Fruit fly (Drosophila melanogaster) whole organism, embryonic: ENCODE data around the gene EloB.

Experiments
- CG2129 ChIP-seq: fragments of 200-800 bp; sonication (Bioruptor generic); IDR thresholded peaks from 2 replicates; pipeline ENCODE4 v1.3.6; 2022; ENCODE audit warnings: missing biosample characterization, missing genetic modification characterization; ENCODE audit not compliant: partially characterized antibody
- CG8281 ChIP-seq: fragments of 200-800 bp; sonication (Bioruptor generic); optimal IDR thresholded peaks from 2 replicates; lab custom pipeline; 2018; ENCODE audit warnings: missing biosample characterization, mild to moderate bottlenecking, missing genetic modification characterization, moderate library complexity
- Six4 ChIP-seq: fragments of 200-800 bp; sonication (Bioruptor generic); optimal IDR thresholded peaks from 2 replicates; lab custom pipeline; 2016; ENCODE audit warnings: missing biosample characterization, missing genetic modification characterization
- ase ChIP-seq: fragments of 200-800 bp; sonication (Bioruptor generic); IDR thresholded peaks from 3 replicates; pipeline ENCODE4 v1.3.6; 2022; ENCODE audit warnings: missing biosample characterization, missing genetic modification characterization
- ash1 ChIP-seq: fragments of 200-800 bp; sonication (Bioruptor generic); optimal IDR thresholded peaks from 2 replicates; lab custom pipeline; 2018; ENCODE audit warnings: missing biosample characterization, mild to moderate bottlenecking, missing genetic modification characterization
- ato ChIP-seq: fragments of 200-800 bp; sonication (Bioruptor generic); IDR thresholded peaks from 2 replicates; pipeline ENCODE4 v1.3.6; 2022; ENCODE audit warnings: missing biosample characterization, missing genetic modification characterization; ENCODE audit not compliant: partially characterized antibody
- esg ChIP-seq: fragments of 200-800 bp; sonication (Bioruptor generic); conservative IDR thresholded peaks from 2 replicates; pipeline ENCODE4 v1.3.6; 2022; ENCODE audit warnings: missing biosample characterization, missing genetic modification characterization
- fru ChIP-seq: fragments of >200 bp; optimal IDR thresholded peaks from 2 replicates; lab custom pipeline; 2017
- h ChIP-seq: fragments of >200 bp; optimal IDR thresholded peaks from 2 replicates; lab custom pipeline; 2017
- twi ChIP-seq: fragments of 200-800 bp; optimal IDR thresholded peaks from 2 replicates; lab custom pipeline; 2019; ENCODE audit warnings: missing biosample characterization, mild to moderate bottlenecking, missing genetic modification characterization, moderate library complexity

DNA sequence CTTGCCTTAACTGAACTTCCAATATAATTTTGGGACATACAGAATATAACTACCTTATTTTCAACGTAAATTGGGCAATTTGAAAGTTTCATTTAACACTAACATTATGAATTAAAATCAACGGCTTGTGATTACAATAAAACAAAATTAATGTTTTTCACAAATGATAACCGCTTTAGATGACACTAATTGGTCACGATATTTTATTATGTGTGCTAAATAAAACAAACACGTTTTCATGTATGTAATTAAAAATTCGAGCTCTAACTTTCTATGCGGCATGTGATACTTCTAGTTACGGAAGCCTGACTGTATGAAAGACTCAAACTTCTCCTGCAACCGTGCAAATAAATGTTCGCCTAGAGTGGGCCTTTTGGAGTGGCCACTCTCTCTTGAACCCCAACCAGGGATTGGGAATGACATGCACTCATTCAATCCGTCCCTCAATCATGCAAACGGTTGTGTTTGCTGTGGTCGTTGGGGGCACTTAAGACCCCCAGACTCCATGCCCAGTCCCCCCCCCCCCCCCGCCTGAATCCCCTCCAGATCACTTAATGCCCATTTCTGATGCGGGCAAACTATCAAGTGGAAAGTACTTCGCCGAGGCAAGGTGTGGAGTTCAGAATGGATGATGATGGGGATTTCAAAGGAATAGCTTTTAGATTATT is 15.6 kb upstream of the EloB start:
- TF ChIP-seq h (lab: Kevin White, UChicago) (no peak), Six4 (no peak), ash1 (GFP tag; lab: Kevin White, UChicago) (no peak), twi (no peak), esg (no peak), CG2129 (no peak), ase (GFP tag; lab: Robert Waterston, UW) (no peak), CG8281 (tag; lab: Kevin White, UChicago) (peak; percentile 92), ato (GFP tag; lab: Robert Waterston, UW) (no peak), fru (no peak)
